Worm (Caenorhabditis elegans) whole organism, L1 larva: ENCODE results near the gene srh-218.

Experiments
- F16B12.6 ChIP-seq: fragments of 150-350 bp; optimal IDR thresholded peaks from 2 replicates; lab custom pipeline; 2014; ENCODE audit warnings: missing biosample characterization, missing genetic modification characterization
- alr-1 ChIP-seq: fragments of 200-800 bp; sonication (Bioruptor generic); optimal IDR thresholded peaks from 2 replicates; lab custom pipeline; 2018; ENCODE audit warnings: borderline replicate concordance, mild to moderate bottlenecking, missing genetic modification characterization, missing compliant biosample characterization
- aly-2 ChIP-seq: fragments of 150-350 bp; optimal IDR thresholded peaks from 2 replicates; lab custom pipeline; 2014; ENCODE audit warnings: missing biosample characterization, missing genetic modification characterization
- ceh-82 ChIP-seq, 3 experiments: fragments of 150-350 bp in 1 of 3; sonication (generic microtip) in 2 of 3; optimal IDR thresholded peaks; 2 replicates each; lab custom pipeline; 2014 to 2017; ENCODE audit warnings: missing biosample characterization in 3 of 3, missing genetic modification characterization in 3 of 3
- ces-1 ChIP-seq: fragments of 150-350 bp; optimal IDR thresholded peaks from 2 replicates; lab custom pipeline; 2014; ENCODE audit warnings: missing biosample characterization, missing genetic modification reagents, missing genetic modification characterization
- dpl-1 ChIP-seq, 3 experiments: fragments of 150-350 bp in 2 of 3; sonication (generic microtip) in 1 of 3; optimal IDR thresholded peaks; 2 replicates each; lab custom pipeline; 2014 to 2017; ENCODE audit warnings: missing biosample characterization in 3 of 3, missing genetic modification characterization in 3 of 3, missing genetic modification reagents in 3 of 3
- dsc-1 ChIP-seq: sonication (generic microtip); optimal IDR thresholded peaks from 2 replicates; lab custom pipeline; 2016; ENCODE audit warnings: mild to moderate bottlenecking, missing genetic modification characterization, missing compliant biosample characterization
- efl-1 ChIP-seq, 4 experiments: fragments of 150-350 bp; optimal IDR thresholded peaks in 3 of 4; peaks in 1 of 4; 1 replicate in 1 of 4; 2 replicates in 3 of 4; lab custom pipeline; 2014; ENCODE audit warnings: missing biosample characterization in 2 of 4, missing genetic modification characterization in 2 of 4, missing genetic modification reagents in 2 of 4
- elt-2 ChIP-seq: sonication (generic microtip); optimal IDR thresholded peaks from 2 replicates; lab custom pipeline; 2016; ENCODE audit warnings: missing genetic modification characterization, mild to moderate bottlenecking, inconsistent platforms, missing compliant biosample characterization, missing genetic modification reagents
- fkh-4 ChIP-seq: sonication (generic microtip); optimal IDR thresholded peaks from 2 replicates; lab custom pipeline; 2016; ENCODE audit warnings: missing compliant biosample characterization, missing genetic modification characterization, borderline replicate concordance
- fkh-8 ChIP-seq: sonication (generic microtip); optimal IDR thresholded peaks from 2 replicates; lab custom pipeline; 2016; ENCODE audit warnings: mild to moderate bottlenecking, missing genetic modification characterization, missing compliant biosample characterization
- fos-1 ChIP-seq: fragments of 150-350 bp; optimal IDR thresholded peaks from 2 replicates; lab custom pipeline; 2014; ENCODE audit warnings: missing biosample characterization, missing genetic modification characterization
- grh-1 ChIP-seq: fragments of 200-800 bp; sonication (Bioruptor generic); IDR thresholded peaks from 2 replicates; pipeline ENCODE4 v1.3.6; 2022; ENCODE audit warnings: missing genetic modification reagents, missing genetic modification characterization, missing compliant biosample characterization
- hlh-17 ChIP-seq: fragments of 200-800 bp; sonication (Bioruptor generic); optimal IDR thresholded peaks from 2 replicates; lab custom pipeline; 2018; ENCODE audit warnings: missing genetic modification characterization, mild to moderate bottlenecking, missing compliant biosample characterization, moderate library complexity, borderline replicate concordance
- hlh-4 ChIP-seq: sonication (generic microtip); optimal IDR thresholded peaks from 2 replicates; lab custom pipeline; 2016; ENCODE audit warnings: mild to moderate bottlenecking, missing genetic modification characterization, missing compliant biosample characterization
- hpl-2 ChIP-seq: fragments of 150-350 bp; optimal IDR thresholded peaks from 2 replicates; lab custom pipeline; 2014; ENCODE audit warnings: missing biosample characterization, missing genetic modification reagents, missing genetic modification characterization
- irx-1 ChIP-seq: sonication (generic microtip); optimal IDR thresholded peaks from 2 replicates; lab custom pipeline; 2016; ENCODE audit warnings: missing genetic modification characterization, missing compliant biosample characterization
- isw-1 ChIP-seq: fragments of 200-800 bp; sonication (Bioruptor generic); IDR thresholded peaks from 2 replicates; pipeline ENCODE4 v1.3.6; 2022; ENCODE audit warnings: missing genetic modification characterization, missing compliant biosample characterization
- jun-1 ChIP-seq: fragments of 150-350 bp; optimal IDR thresholded peaks from 2 replicates; lab custom pipeline; 2014; ENCODE audit warnings: missing biosample characterization, missing genetic modification reagents, missing genetic modification characterization
- lin-13 ChIP-seq: fragments of 150-350 bp; optimal IDR thresholded peaks from 2 replicates; lab custom pipeline; 2014; ENCODE audit warnings: missing biosample characterization, missing genetic modification reagents, missing genetic modification characterization
- lin-14 ChIP-seq: fragments of 200-800 bp; sonication (Bioruptor generic); optimal IDR thresholded peaks from 2 replicates; lab custom pipeline; 2018; ENCODE audit warnings: mild to moderate bottlenecking, missing genetic modification characterization, moderate library complexity, missing compliant biosample characterization
- lin-35 ChIP-seq, 2 experiments: fragments of 150-350 bp; optimal IDR thresholded peaks; 2 replicates each; lab custom pipeline; 2014; ENCODE audit warnings: missing biosample characterization in 2 of 2, missing genetic modification characterization in 2 of 2, missing genetic modification reagents in 2 of 2
- lir-3 ChIP-seq: sonication (generic microtip); optimal IDR thresholded peaks from 2 replicates; lab custom pipeline; 2016; ENCODE audit warnings: mild to moderate bottlenecking, missing genetic modification characterization, moderate library complexity, missing compliant biosample characterization; ENCODE audit not compliant: poor library complexity
- mab-9 ChIP-seq: fragments of 200-800 bp; sonication (Bioruptor generic); IDR thresholded peaks from 2 replicates; pipeline ENCODE4 v1.3.6; 2022; ENCODE audit warnings: missing genetic modification reagents, missing genetic modification characterization, missing compliant biosample characterization
- mdl-1 ChIP-seq, 2 experiments: fragments of 150-350 bp; optimal IDR thresholded peaks; 2 replicates each; lab custom pipeline; 2014 to 2017; ENCODE audit warnings: missing biosample characterization in 2 of 2, missing genetic modification characterization in 2 of 2, inconsistent platforms in 1 of 2
- mep-1 ChIP-seq: fragments of 150-350 bp; optimal IDR thresholded peaks from 2 replicates; lab custom pipeline; 2014; ENCODE audit warnings: missing biosample characterization, missing genetic modification characterization
- nhr-11 ChIP-seq: fragments of 150-350 bp; optimal IDR thresholded peaks from 2 replicates; lab custom pipeline; 2014; ENCODE audit warnings: missing biosample characterization, missing genetic modification characterization
- nhr-12 ChIP-seq: sonication (generic microtip); optimal IDR thresholded peaks from 2 replicates; lab custom pipeline; 2017; ENCODE audit warnings: missing biosample characterization, missing genetic modification characterization
- nhr-20 ChIP-seq: sonication (generic microtip); optimal IDR thresholded peaks from 2 replicates; lab custom pipeline; 2016; ENCODE audit warnings: mild to moderate bottlenecking, missing genetic modification characterization, missing compliant biosample characterization
- nhr-28 ChIP-seq: fragments of 150-350 bp; optimal IDR thresholded peaks from 2 replicates; lab custom pipeline; 2014; ENCODE audit warnings: missing biosample characterization, missing genetic modification characterization
- nhr-71 ChIP-seq: sonication (generic microtip); optimal IDR thresholded peaks from 2 replicates; lab custom pipeline; 2016; ENCODE audit warnings: mild to moderate bottlenecking, missing genetic modification characterization, moderate library complexity, missing compliant biosample characterization
- nhr-76 ChIP-seq: sonication (generic microtip); optimal IDR thresholded peaks from 2 replicates; lab custom pipeline; 2017; ENCODE audit warnings: missing biosample characterization, missing genetic modification characterization
- nhr-77 ChIP-seq: fragments of 150-350 bp; optimal IDR thresholded peaks from 2 replicates; lab custom pipeline; 2014; ENCODE audit warnings: missing biosample characterization, missing genetic modification characterization
- nhr-90 ChIP-seq: sonication (generic microtip); optimal IDR thresholded peaks from 2 replicates; lab custom pipeline; 2016; ENCODE audit warnings: mild to moderate bottlenecking, missing genetic modification characterization, missing compliant biosample characterization; ENCODE audit not compliant: poor library complexity
- skn-1 ChIP-seq: fragments of 150-350 bp; optimal IDR thresholded peaks from 2 replicates; lab custom pipeline; 2014; ENCODE audit warnings: missing biosample characterization, missing genetic modification characterization
- snu-23 ChIP-seq: sonication (generic microtip); optimal IDR thresholded peaks from 2 replicates; lab custom pipeline; 2016; ENCODE audit warnings: missing genetic modification characterization, missing compliant biosample characterization
- sox-4 ChIP-seq: sonication (generic microtip); optimal IDR thresholded peaks from 2 replicates; lab custom pipeline; 2016; ENCODE audit warnings: missing genetic modification characterization, missing compliant biosample characterization
- unc-30 ChIP-seq: sonication (generic microtip); optimal IDR thresholded peaks from 2 replicates; lab custom pipeline; 2017; ENCODE audit warnings: missing biosample characterization, missing genetic modification characterization
- unc-62 ChIP-seq: fragments of 150-350 bp; optimal IDR thresholded peaks from 2 replicates; lab custom pipeline; 2014; ENCODE audit warnings: missing biosample characterization, missing genetic modification reagents, missing genetic modification characterization
- unc-86 ChIP-seq: sonication (generic microtip); optimal IDR thresholded peaks from 2 replicates; lab custom pipeline; 2016; ENCODE audit warnings: missing genetic modification characterization, missing compliant biosample characterization
- zag-1 ChIP-seq: fragments of 150-350 bp; optimal IDR thresholded peaks from 2 replicates; lab custom pipeline; 2014; ENCODE audit warnings: missing biosample characterization, missing genetic modification characterization
- zip-4 ChIP-seq: fragments of 200-800 bp; sonication (Bioruptor generic); optimal IDR thresholded peaks from 2 replicates; lab custom pipeline; 2018; ENCODE audit warnings: mild to moderate bottlenecking, missing genetic modification characterization, moderate library complexity, missing compliant biosample characterization

Gene srh-218

DNA sequence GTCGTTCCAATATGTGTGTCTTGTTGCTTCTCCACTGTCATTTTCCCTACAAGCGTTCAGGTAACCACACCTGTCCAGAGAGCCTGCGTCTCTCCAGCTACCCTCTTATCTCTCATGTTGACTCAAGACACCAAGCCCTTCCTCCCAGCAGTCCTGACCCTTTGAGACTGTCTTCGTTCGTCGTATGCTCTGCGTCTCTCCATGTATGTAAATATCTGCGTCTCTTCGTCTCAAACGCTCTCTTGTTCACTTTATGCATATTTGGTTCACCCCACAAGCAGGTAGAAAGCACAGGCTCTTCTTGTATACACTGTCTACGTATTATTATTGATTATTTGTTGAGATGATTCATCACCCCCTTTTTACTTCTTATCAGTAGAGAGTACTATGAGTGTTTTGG is 4.0 kb downstream of the srh-218 start (continued):
- TF ChIP-seq hlh-17 (GFP tag; lab: Kevin White, UChicago) (no peak), unc-86 (tag; lab: Kevin White, UChicago) (no peak), mab-9 (no peak), isw-1 (GFP tag; lab: Robert Waterston, UW) (no peak), dpl-1 (GFP tag; optimal IDR thresholded peaks at IDR 0.05; lab: Kevin White, UChicago) (no peak), sox-4 (tag; lab: Kevin White, UChicago) (no peak), nhr-28 (tag; lab: Kevin White, UChicago) (no peak), hpl-2 (GFP tag; lab: Kevin White, UChicago) (no peak), fkh-8 (no peak), efl-1 (optimal IDR thresholded peaks at IDR 0.05; lab: Kevin White, UChicago) (peak; percentile 20 to 48), efl-1 (GFP tag; optimal IDR thresholded peaks at IDR 0.05 in 1 of 2; lab: Kevin White, UChicago) (no peak), nhr-90 (peak; percentile 48), lin-14 (peak; percentile 68), unc-62 (no peak), nhr-11 (no peak), ceh-82 (tag; optimal IDR thresholded peaks at IDR 0.05; lab: Kevin White, UChicago) (no peak), zag-1 (no peak), mdl-1 (tag; optimal IDR thresholded peaks at IDR 0.05; lab: Kevin White, UChicago) (peak in 1 of 2 experiments; percentile 18), aly-2 (tag; lab: Kevin White, UChicago) (no peak), snu-23 (GFP tag; lab: Kevin White, UChicago) (no peak), nhr-76 (tag; lab: Kevin White, UChicago) (no peak), fkh-4 (tag; lab: Kevin White, UChicago) (no peak), zip-4 (GFP tag; lab: Kevin White, UChicago) (no peak), lin-35 (GFP tag; optimal IDR thresholded peaks at IDR 0.05; lab: Kevin White, UChicago) (peak in 1 of 2 experiments; percentile 49), skn-1 (tag; lab: Kevin White, UChicago) (no peak), fos-1 (tag; lab: Kevin White, UChicago) (peak; percentile 3), nhr-71 (tag; lab: Kevin White, UChicago) (no peak), F16B12.6 (tag; lab: Kevin White, UChicago) (no peak), nhr-20 (tag; lab: Kevin White, UChicago) (peak; percentile 19), dsc-1 (tag; lab: Kevin White, UChicago) (no peak), ces-1 (no peak)

DNA sequence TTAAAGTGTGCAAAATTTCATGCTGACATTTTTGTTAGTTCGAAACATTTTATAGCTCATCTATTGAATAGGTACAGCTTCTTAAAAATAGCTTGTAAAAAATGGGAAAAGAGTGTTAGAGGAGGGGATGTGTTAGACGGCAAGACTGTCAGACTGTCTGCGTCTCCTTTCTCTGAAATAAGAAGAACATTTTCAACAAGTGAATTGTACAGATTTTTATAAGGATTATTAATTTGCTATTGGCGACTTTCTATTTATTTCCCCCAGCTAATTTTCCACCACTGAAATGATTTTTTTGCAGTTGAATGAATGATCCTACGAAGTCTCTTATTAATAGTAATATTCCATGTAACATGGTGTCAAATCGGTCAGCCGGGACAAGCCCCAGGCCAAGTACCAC is 4.7 kb downstream of the srh-218 start, which contains the start of gene C06B8.7:
TSS of gene C06B8.7 (plus strand) at position 301 of the 400 bp plus-strand sequence.
- TF ChIP-seq efl-1 (optimal IDR thresholded peaks at IDR 0.05; lab: Kevin White, UChicago) (no peak), efl-1 (GFP tag; optimal IDR thresholded peaks at IDR 0.05 in 1 of 2; lab: Kevin White, UChicago) (no peak), unc-30 (no peak), jun-1 (tag; lab: Kevin White, UChicago) (no peak), lir-3 (tag; lab: Kevin White, UChicago) (no peak), elt-2 (no peak), dsc-1 (tag; lab: Kevin White, UChicago) (no peak), lin-13 (GFP tag; lab: Kevin White, UChicago) (no peak), nhr-12 (no peak), fos-1 (tag; lab: Kevin White, UChicago) (no peak), mep-1 (tag; lab: Kevin White, UChicago) (no peak), nhr-71 (tag; lab: Kevin White, UChicago) (no peak), nhr-77 (tag; lab: Kevin White, UChicago) (no peak), nhr-28 (tag; lab: Kevin White, UChicago) (no peak), hpl-2 (GFP tag; lab: Kevin White, UChicago) (no peak), irx-1 (tag; lab: Kevin White, UChicago) (no peak), aly-2 (tag; lab: Kevin White, UChicago) (no peak), grh-1 (GFP tag; lab: Robert Waterston, UW) (no peak), hlh-4 (tag; lab: Kevin White, UChicago) (no peak), alr-1 (tag; lab: Kevin White, UChicago) (no peak)
